Worm (Caenorhabditis elegans) whole organism, L4 larva: ENCODE results near the gene wrt-6.

ENCODE experiments used
- F37D6.2 ChIP-seq: sonication (generic microtip); optimal IDR thresholded peaks from 2 replicates; lab custom pipeline; 2016; ENCODE audit warnings: mild to moderate bottlenecking, missing genetic modification characterization, missing compliant biosample characterization
- F49E8.2 ChIP-seq: sonication (generic microtip); optimal IDR thresholded peaks from 2 replicates; lab custom pipeline; 2016; ENCODE audit warnings: missing compliant biosample characterization, mild to moderate bottlenecking, missing genetic modification characterization, borderline replicate concordance
- Y48G9A.11 ChIP-seq: fragments of 200-800 bp; sonication (Bioruptor generic); IDR thresholded peaks from 2 replicates; pipeline ENCODE4 v1.3.6; 2022; ENCODE audit warnings: missing genetic modification reagents, missing genetic modification characterization, missing compliant biosample characterization
- Y75B8A.6 ChIP-seq: fragments of 200-800 bp; sonication (Bioruptor generic); IDR thresholded peaks from 2 replicates; pipeline ENCODE4 v1.3.6; 2022; ENCODE audit warnings: missing genetic modification reagents, missing genetic modification characterization, missing compliant biosample characterization
- ZK546.5 ChIP-seq, 2 experiments: sonication (generic microtip); optimal IDR thresholded peaks; 2 replicates each; lab custom pipeline; 2017; ENCODE audit warnings: missing biosample characterization in 2 of 2, missing genetic modification characterization in 2 of 2
- ceh-20 ChIP-seq: fragments of 200-800 bp; sonication (Bioruptor generic); IDR thresholded peaks from 2 replicates; pipeline ENCODE4 v1.3.6; 2022; ENCODE audit warnings: missing genetic modification reagents, missing genetic modification characterization, missing compliant biosample characterization
- ceh-62 ChIP-seq: sonication (generic microtip); optimal IDR thresholded peaks from 2 replicates; lab custom pipeline; 2017; ENCODE audit warnings: missing biosample characterization, missing genetic modification characterization
- ces-1 ChIP-seq: fragments of 150-350 bp; sonication (generic microtip); optimal IDR thresholded peaks from 4 replicates; lab custom pipeline; 2014; ENCODE audit warnings: missing biosample characterization, missing genetic modification reagents, missing genetic modification characterization
- cey-2 ChIP-seq: sonication (generic microtip); optimal IDR thresholded peaks from 3 replicates; lab custom pipeline; 2017; ENCODE audit warnings: missing genetic modification characterization, mild to moderate bottlenecking, missing compliant biosample characterization, antibody characterized with exemption, borderline replicate concordance; ENCODE audit not compliant: insufficient read depth
- daf-19 ChIP-seq: fragments of 200-800 bp; sonication (Bioruptor generic); conservative IDR thresholded peaks from 2 replicates; pipeline ENCODE4 v1.3.6; 2022; ENCODE audit warnings: missing genetic modification characterization, missing compliant biosample characterization
- dmd-6 ChIP-seq: fragments of 200-800 bp; sonication (Bioruptor generic); IDR thresholded peaks from 2 replicates; pipeline ENCODE4 v1.3.6; 2022; ENCODE audit warnings: missing genetic modification reagents, missing genetic modification characterization, missing compliant biosample characterization
- dmd-9 ChIP-seq: fragments of 200-800 bp; sonication (Bioruptor generic); IDR thresholded peaks from 2 replicates; pipeline ENCODE4 v1.3.6; 2022; ENCODE audit warnings: missing genetic modification reagents, missing genetic modification characterization, missing compliant biosample characterization
- dve-1 ChIP-seq: sonication (generic microtip); optimal IDR thresholded peaks from 2 replicates; lab custom pipeline; 2017; ENCODE audit warnings: antibody characterized with exemption, mild to moderate bottlenecking, missing genetic modification characterization, missing compliant biosample characterization; ENCODE audit not compliant: insufficient read depth
- egl-43 ChIP-seq: fragments of 200-800 bp; sonication (Bioruptor generic); IDR thresholded peaks from 2 replicates; pipeline ENCODE4 v1.3.6; 2022; ENCODE audit warnings: missing genetic modification reagents, missing genetic modification characterization, missing compliant biosample characterization
- fos-1 ChIP-seq: fragments of 150-350 bp; optimal IDR thresholded peaks from 2 replicates; lab custom pipeline; 2014; ENCODE audit warnings: missing biosample characterization, missing genetic modification characterization
- gei-8 ChIP-seq: fragments of 200-800 bp; sonication (Bioruptor generic); optimal IDR thresholded peaks from 2 replicates; lab custom pipeline; 2018; ENCODE audit warnings: mild to moderate bottlenecking, missing genetic modification characterization, missing compliant biosample characterization
- hlh-30 ChIP-seq: sonication (generic microtip); optimal IDR thresholded peaks from 2 replicates; lab custom pipeline; 2017; ENCODE audit warnings: antibody characterized with exemption, mild to moderate bottlenecking, missing genetic modification characterization, missing compliant biosample characterization; ENCODE audit not compliant: insufficient read depth
- lim-7 ChIP-seq: fragments of 200-800 bp; sonication (Bioruptor generic); IDR thresholded peaks from 2 replicates; pipeline ENCODE4 v1.3.6; 2022; ENCODE audit warnings: missing genetic modification characterization, missing compliant biosample characterization
- lin-15B ChIP-seq: fragments of 150-350 bp; sonication (generic microtip); optimal IDR thresholded peaks from 3 replicates; lab custom pipeline; 2014; ENCODE audit warnings: missing biosample characterization, missing genetic modification characterization
- lin-39 ChIP-seq: fragments of 150-350 bp; optimal IDR thresholded peaks from 2 replicates; lab custom pipeline; 2014; ENCODE audit warnings: missing biosample characterization, missing genetic modification reagents, missing genetic modification characterization
- lir-3 ChIP-seq: sonication (generic microtip); optimal IDR thresholded peaks from 2 replicates; lab custom pipeline; 2016; ENCODE audit warnings: mild to moderate bottlenecking, missing genetic modification characterization, missing compliant biosample characterization
- madf-5 ChIP-seq, 2 experiments: fragments of 200-800 bp; sonication (Bioruptor generic); IDR thresholded peaks; 2 replicates each; pipeline ENCODE4 v1.3.6; 2022; ENCODE audit warnings: missing compliant biosample characterization in 2 of 2, missing genetic modification characterization in 2 of 2
- madf-9 ChIP-seq: fragments of 200-800 bp; sonication (Bioruptor generic); conservative IDR thresholded peaks from 2 replicates; pipeline ENCODE4 v1.3.6; 2022; ENCODE audit warnings: missing genetic modification reagents, missing genetic modification characterization, missing compliant biosample characterization
- mxl-2 ChIP-seq: fragments of 200-800 bp; sonication (Bioruptor generic); conservative IDR thresholded peaks from 2 replicates; pipeline ENCODE4 v1.3.6; 2022; ENCODE audit warnings: missing genetic modification reagents, missing genetic modification characterization, missing compliant biosample characterization
- mxl-3 ChIP-seq: fragments of 200-800 bp; sonication (Bioruptor generic); optimal IDR thresholded peaks from 2 replicates; lab custom pipeline; 2018; ENCODE audit warnings: mild to moderate bottlenecking, missing genetic modification characterization, missing compliant biosample characterization
- nhr-102 ChIP-seq: sonication (generic microtip); optimal IDR thresholded peaks from 2 replicates; lab custom pipeline; 2016; ENCODE audit warnings: mild to moderate bottlenecking, missing genetic modification characterization, moderate library complexity, missing compliant biosample characterization
- nhr-42 ChIP-seq: fragments of 200-800 bp; sonication (Bioruptor generic); IDR thresholded peaks from 2 replicates; pipeline ENCODE4 v1.3.6; 2022; ENCODE audit warnings: missing genetic modification characterization, missing compliant biosample characterization
- pha-4 ChIP-seq, 2 experiments: fragments of 150-350 bp in 1 of 2; fragments of 200-800 bp in 1 of 2; sonication (Bioruptor generic) in 1 of 2; IDR thresholded peaks in 1 of 2; optimal IDR thresholded peaks in 1 of 2; 2 replicates each; pipeline versions ENCODE4 v1.3.6 to Lab custom; 2014 to 2022; ENCODE audit warnings: missing genetic modification characterization in 2 of 2, missing genetic modification reagents in 2 of 2, missing biosample characterization in 1 of 2, missing compliant biosample characterization in 1 of 2
- saeg-2 ChIP-seq: fragments of 200-800 bp; sonication (Bioruptor generic); IDR thresholded peaks from 2 replicates; pipeline ENCODE4 v1.3.6; 2022; ENCODE audit warnings: missing genetic modification reagents, missing genetic modification characterization, missing compliant biosample characterization
- snpc-1.2 ChIP-seq: fragments of 200-800 bp; sonication (Bioruptor generic); IDR thresholded peaks from 2 replicates; pipeline ENCODE4 v1.3.6; 2022; ENCODE audit warnings: missing genetic modification reagents, missing genetic modification characterization, missing compliant biosample characterization
- spr-3 ChIP-seq: fragments of 200-800 bp; sonication (Bioruptor generic); optimal IDR thresholded peaks from 2 replicates; lab custom pipeline; 2018; ENCODE audit warnings: mild to moderate bottlenecking, missing genetic modification characterization, missing compliant biosample characterization
- tra-1 ChIP-seq: fragments of 200-800 bp; sonication (Bioruptor generic); IDR thresholded peaks from 2 replicates; pipeline ENCODE4 v1.3.6; 2022; ENCODE audit warnings: missing genetic modification reagents, missing genetic modification characterization, missing compliant biosample characterization
- unc-130 ChIP-seq: sonication (generic microtip); optimal IDR thresholded peaks from 2 replicates; lab custom pipeline; 2016; ENCODE audit warnings: missing genetic modification reagents, missing genetic modification characterization, missing compliant biosample characterization
- unc-62 ChIP-seq, 3 experiments: fragments of 150-350 bp in 1 of 3; sonication (generic microtip); optimal IDR thresholded peaks in 2 of 3; peaks in 1 of 3; 1 replicate in 1 of 3; 2 replicates in 2 of 3; lab custom pipeline; 2014 to 2017; ENCODE audit warnings: missing biosample characterization in 3 of 3, missing genetic modification characterization in 3 of 3, missing genetic modification reagents in 3 of 3, missing genotype in 1 of 3

Gene wrt-6

DNA sequence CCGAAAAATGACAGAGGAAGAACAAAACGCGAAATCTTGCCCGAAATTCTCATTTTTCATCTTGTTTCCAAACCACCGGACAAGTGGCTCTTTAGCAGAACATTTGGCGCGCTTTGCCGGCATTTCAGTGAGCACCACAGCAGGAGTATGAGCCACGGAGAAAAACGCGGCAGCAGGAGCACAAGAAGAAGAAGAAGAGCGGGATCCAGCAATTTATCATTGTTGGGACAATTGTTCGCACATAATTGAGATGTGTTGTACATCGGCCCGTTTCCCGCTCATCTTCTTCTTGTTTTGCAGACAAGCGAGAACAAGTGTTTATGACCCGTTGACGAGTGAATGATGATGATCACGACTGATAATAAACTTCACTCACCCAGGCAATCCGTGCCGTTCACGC, 24.5 kb upstream of the wrt-6 start (continued):
- TF ChIP-seq cey-2 (tag; lab: Kevin White, UChicago) (no peak), ceh-20 (GFP tag; lab: Robert Waterston, UW) (peak; percentile 83; the same call in 1 of the 2 replicates), lin-39 (tag; lab: Kevin White, UChicago) (peak; percentile 77)

DNA sequence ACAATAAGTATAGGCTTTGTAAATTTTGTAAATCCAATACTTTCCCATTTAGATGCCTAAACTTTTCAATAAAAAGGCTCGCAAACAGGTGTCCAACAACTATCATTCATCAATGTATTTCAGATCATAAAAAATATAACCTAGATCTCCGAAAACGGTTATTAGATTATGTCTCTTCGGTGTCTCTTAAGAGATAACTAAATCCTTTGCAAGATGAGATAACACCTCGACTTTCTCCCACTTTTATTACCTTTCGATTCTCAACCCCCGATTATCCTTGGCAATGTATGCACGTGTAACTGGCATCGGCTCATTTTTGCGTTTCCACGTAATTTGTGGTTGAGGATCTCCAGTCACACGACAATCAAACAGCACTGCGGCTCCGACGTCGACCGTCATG, 18.0 kb upstream of the wrt-6 start:
- TF ChIP-seq nhr-102 (tag; lab: Kevin White, UChicago) (no peak), mxl-2 (GFP tag; lab: Robert Waterston, UW) (no peak), spr-3 (GFP tag; lab: Kevin White, UChicago) (no peak), nhr-42 (no peak), fos-1 (no peak), ZK546.5 (tag; optimal IDR thresholded peaks at IDR 0.05; lab: Kevin White, UChicago) (no peak), dmd-6 (GFP tag; lab: Robert Waterston, UW) (no peak), dmd-9 (GFP tag; lab: Robert Waterston, UW) (no peak), tra-1 (GFP tag; lab: Robert Waterston, UW) (no peak), lir-3 (tag; lab: Kevin White, UChicago) (no peak), lim-7 (GFP tag; lab: Robert Waterston, UW) (no peak), F37D6.2 (tag; lab: Kevin White, UChicago) (no peak), daf-19 (GFP tag; lab: Robert Waterston, UW) (no peak), egl-43 (GFP tag; lab: Robert Waterston, UW) (no peak)
- TF ChIP-seq, all 104 proteins: peak for 0

DNA sequence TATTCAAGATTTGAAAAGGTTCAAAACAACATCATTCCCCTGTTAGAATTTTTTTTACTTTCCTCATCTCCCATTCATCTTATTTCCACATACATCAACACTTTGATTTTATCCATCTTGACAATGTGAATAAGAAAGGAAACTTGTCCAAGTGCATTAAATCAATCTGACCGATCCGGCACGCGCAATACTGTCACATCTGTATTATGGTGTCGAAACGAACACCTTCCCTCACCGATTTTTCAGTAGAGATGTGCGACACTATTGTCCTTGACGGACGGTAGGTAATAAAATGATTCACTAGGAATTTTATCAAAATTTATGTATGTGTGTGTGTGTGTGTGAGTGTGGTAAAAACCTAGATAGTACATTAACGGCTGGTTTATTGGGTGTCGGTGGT, 16.2 kb upstream of the wrt-6 start:
- peak in 1 of 2 experiments; percentile 42 for TF ChIP-seq unc-62 (GFP tag; optimal IDR thresholded peaks at IDR 0.05 in 1 of 2; lab: Kevin White, UChicago)
- no peak for TF ChIP-seq unc-62 (tag; optimal IDR thresholded peaks at IDR 0.05; lab: Kevin White, UChicago)
- TF ChIP-seq pha-4 (GFP tag; IDR thresholded peaks at IDR 0.05; lab: Robert Waterston, UW), result no peak
- TF ChIP-seq pha-4 (tag; optimal IDR thresholded peaks at IDR 0.05; lab: Kevin White, UChicago), result no peak
- TF ChIP-seq ceh-20 (GFP tag; lab: Robert Waterston, UW), result no peak
- TF ChIP-seq gei-8 (GFP tag; lab: Kevin White, UChicago), result no peak
- TF ChIP-seq ceh-62 (tag; lab: Kevin White, UChicago), result no peak
- no peak for TF ChIP-seq lin-15B
- no peak for TF ChIP-seq Y48G9A.11 (GFP tag; lab: Robert Waterston, UW)

DNA sequence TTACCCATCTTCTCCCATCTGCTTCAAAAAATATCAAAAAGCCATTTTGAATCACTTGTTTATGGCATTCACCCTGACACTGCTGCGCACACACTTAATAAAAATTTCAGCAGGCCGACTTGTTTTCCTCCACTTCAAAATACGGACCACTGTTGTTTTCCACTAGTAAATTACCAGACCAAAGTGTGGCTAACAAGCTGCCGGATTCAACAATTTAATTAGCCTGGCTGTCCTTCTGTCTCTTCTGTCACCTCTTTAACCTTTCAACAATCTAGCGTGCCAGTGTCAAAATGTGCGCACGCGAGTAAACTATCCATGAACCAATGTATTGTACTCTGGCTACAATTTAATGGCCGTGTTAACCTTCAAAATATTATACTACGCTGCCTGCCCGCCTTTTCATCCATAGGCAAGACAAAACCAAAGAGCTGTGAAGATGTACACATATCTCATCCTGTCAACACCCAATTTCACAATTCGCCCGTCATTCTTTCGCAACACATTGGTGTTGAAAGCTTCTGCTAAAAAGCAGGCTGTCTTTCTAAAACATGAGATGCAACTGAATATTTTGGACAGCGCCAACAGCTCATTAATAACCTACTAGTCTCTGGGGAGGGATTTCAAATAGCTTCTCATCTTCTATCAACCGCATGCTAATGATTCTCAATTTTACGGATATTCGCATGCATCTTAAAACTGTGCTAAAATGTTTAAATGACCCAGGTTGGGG, 15.6 kb upstream of the wrt-6 start:
- TF ChIP-seq dve-1, result no peak
- TF ChIP-seq saeg-2 (GFP tag; lab: Robert Waterston, UW), result 0 out of 2 replicates have a peak, but pooled peaks have one; percentile 21

DNA sequence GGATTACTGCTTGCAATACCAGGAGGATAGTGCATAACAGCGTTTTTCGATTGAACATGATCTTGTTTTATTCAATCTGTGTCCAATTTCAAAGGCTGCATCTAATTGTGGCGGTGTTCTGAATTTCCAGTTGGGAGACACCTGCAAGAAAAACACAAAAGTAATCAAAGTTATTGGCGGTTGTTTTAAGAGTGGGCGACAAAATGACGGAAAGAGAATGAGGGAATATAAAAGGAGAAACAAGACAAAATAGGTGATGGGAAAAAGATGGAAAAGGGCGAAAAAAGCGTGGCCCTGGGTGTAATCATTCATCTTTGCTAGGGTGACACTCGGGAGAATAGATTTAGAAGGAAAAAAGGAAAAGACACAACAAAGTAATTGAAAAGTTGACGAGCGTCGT, 14.3 kb upstream of the wrt-6 start, which contains the start of the genes ZK377.15 and sax-3:
ZK377.15 (minus strand) TSS at position 101 of the 400 bp plus-strand sequence.
sax-3 (minus strand) TSS at position 143 of the 400 bp plus-strand sequence.
- no peak for TF ChIP-seq snpc-1.2 (GFP tag; lab: Robert Waterston, UW)
- no peak for TF ChIP-seq madf-5 (GFP tag; IDR thresholded peaks at IDR 0.05; lab: Robert Waterston, UW)
- no peak for TF ChIP-seq mxl-2 (GFP tag; lab: Robert Waterston, UW)
- TF ChIP-seq Y75B8A.6, result no peak
- no peak for TF ChIP-seq unc-130 (GFP tag; lab: Kevin White, UChicago)
- no peak for TF ChIP-seq mxl-3 (GFP tag; lab: Kevin White, UChicago)
- no peak for TF ChIP-seq ces-1 (GFP tag; lab: Kevin White, UChicago)
- TF ChIP-seq F49E8.2 (tag; lab: Kevin White, UChicago), result no peak
- TF ChIP-seq madf-9 (GFP tag; lab: Robert Waterston, UW), result no peak
- TF ChIP-seq hlh-30, result no peak
- TF ChIP-seq lin-39 (tag; lab: Kevin White, UChicago), result no peak
